Worm (Caenorhabditis elegans) whole organism, L4 larva: ENCODE measurements around the gene T24E12.10.

ENCODE experiments used
- attf-4 ChIP-seq: sonication (generic microtip); optimal IDR thresholded peaks from 3 replicates; lab custom pipeline; 2017; ENCODE audit warnings: missing biosample characterization, missing genetic modification characterization
- daf-19 ChIP-seq: fragments of 200-800 bp; sonication (Bioruptor generic); conservative IDR thresholded peaks from 2 replicates; pipeline ENCODE4 v1.3.6; 2022; ENCODE audit warnings: missing genetic modification characterization, missing compliant biosample characterization
- egl-27 ChIP-seq: sonication (generic microtip); optimal IDR thresholded peaks from 3 replicates; lab custom pipeline; 2017; ENCODE audit warnings: missing biosample characterization, missing genetic modification reagents, missing genetic modification characterization
- mdt-29 ChIP-seq: fragments of 200-800 bp; sonication (Bioruptor generic); IDR thresholded peaks from 2 replicates; pipeline ENCODE4 v1.3.6; 2022; ENCODE audit warnings: missing genetic modification reagents, missing genetic modification characterization, missing compliant biosample characterization
- snpc-4 ChIP-seq: fragments of 150-350 bp; optimal IDR thresholded peaks from 2 replicates; lab custom pipeline; 2014; ENCODE audit warnings: missing biosample characterization, missing genetic modification characterization
- ztf-11 ChIP-seq: fragments of 150-350 bp; optimal IDR thresholded peaks from 2 replicates; lab custom pipeline; 2014; ENCODE audit warnings: missing biosample characterization, missing genetic modification characterization

DNA sequence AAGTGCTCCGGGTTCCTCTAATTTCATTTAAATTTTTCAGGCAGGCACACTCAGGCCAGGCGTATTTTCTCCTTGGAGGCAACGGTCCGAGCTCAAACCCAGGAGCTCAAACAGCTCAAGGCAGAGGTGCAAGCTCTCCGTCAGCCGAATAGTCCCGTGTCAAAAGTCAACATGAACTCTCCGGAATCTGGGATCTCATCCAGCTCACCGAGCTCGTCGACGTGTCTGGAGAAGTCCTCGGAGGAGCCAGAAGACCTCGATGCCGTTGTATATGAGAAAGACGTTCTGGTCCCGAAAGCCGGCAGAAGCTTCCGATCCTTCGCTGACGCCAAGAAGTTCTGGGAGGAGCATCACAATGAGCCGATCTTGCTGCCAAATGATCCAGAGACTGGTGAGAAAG, 12.7 kb upstream of the T24E12.10 start:
- TF ChIP-seq snpc-4 (tag; lab: Kevin White, UChicago) (no peak), attf-4 (tag; lab: Kevin White, UChicago) (no peak), mdt-29 (GFP tag; lab: Robert Waterston, UW) (no peak), ztf-11 (no peak), daf-19 (no peak), egl-27 (no peak)
